Fruit fly (Drosophila melanogaster): Measurements from ENCODE around the gene CG14717.

CG14717 gene

dm6 chr3R:11655873-11656374 lies 40.4 kb upstream of the CG14717 start, which contains the start of gene CG42327 (continued):
- TF ChIP-seq CG11247 (GFP tag; IDR thresholded peaks at IDR 0.05) (peak; percentile 91), Meics (GFP tag; optimal IDR thresholded peaks at IDR 0.05) (peak; percentile 90), CG13424 (tag; optimal IDR thresholded peaks at IDR 0.05) (peak; percentile 94), CG6689 (GFP tag; IDR thresholded peaks at IDR 0.05) (peak; percentile 96), CG12155 (GFP tag; optimal IDR thresholded peaks at IDR 0.05) (peak; percentile 85), pfk (GFP tag; optimal IDR thresholded peaks at IDR 0.05) (no peak), Jarid2 (GFP tag; optimal IDR thresholded peaks at IDR 0.05) (peak; percentile 89), Spps (tag; optimal IDR thresholded peaks at IDR 0.05) (peak; percentile 94), schlank (tag; optimal IDR thresholded peaks at IDR 0.05) (peak; percentile 8), CG2712 (tag; optimal IDR thresholded peaks at IDR 0.05) (peak; percentile 98), bowl (GFP tag; IDR thresholded peaks at IDR 0.05) (peak; percentile 83), odd (GFP tag; optimal IDR thresholded peaks at IDR 0.05) (peak; percentile 90), CTCF (GFP tag; optimal IDR thresholded peaks at IDR 0.05) (peak; percentile 57), Dfd (GFP tag; optimal IDR thresholded peaks at IDR 0.05) (no peak), CG11723 (GFP tag; optimal IDR thresholded peaks at IDR 0.05) (peak; percentile 86), pros (GFP tag; optimal IDR thresholded peaks at IDR 0.05) (no peak), nerfin-2 (GFP tag; IDR thresholded peaks at IDR 0.05; ENCODE audit: partially characterized antibody) (peak; percentile 66), Side (GFP tag; optimal IDR thresholded peaks at IDR 0.05) (peak; percentile 79), scrt (GFP tag; optimal IDR thresholded peaks at IDR 0.05) (peak; percentile 86), CG8359 (GFP tag; optimal IDR thresholded peaks at IDR 0.05; ENCODE audit: borderline replicate concordance) (peak; percentile 85), abd-A (tag; optimal IDR thresholded peaks at IDR 0.05) (peak; percentile 58), chif (GFP tag; optimal IDR thresholded peaks at IDR 0.05) (peak; percentile 73 to 89), gcm2 (GFP tag; optimal IDR thresholded peaks at IDR 0.05) (peak; percentile 85), tna (GFP tag; IDR thresholded peaks at IDR 0.05; ENCODE audit: partially characterized antibody) (peak; percentile 54; the same call in 1 of the 2 replicates), Fer1 (GFP tag; optimal IDR thresholded peaks at IDR 0.05) (peak; percentile 94), ash1 (GFP tag; optimal IDR thresholded peaks at IDR 0.05) (peak; percentile 21), zen (tag; optimal IDR thresholded peaks at IDR 0.05) (peak; percentile 87), Eip74EF (GFP tag; optimal IDR thresholded peaks at IDR 0.05) (peak in 1 of 2 experiments; percentile 88), PHDP (tag; optimal IDR thresholded peaks at IDR 0.05) (peak; percentile 96), CG31365 (tag; optimal IDR thresholded peaks at IDR 0.05) (peak; percentile 54), dmrt99B (tag; optimal IDR thresholded peaks at IDR 0.05) (peak; percentile 96), CG32767 (GFP tag; IDR thresholded peaks at IDR 0.05) (peak; percentile 94), sens (GFP tag) (peak; percentile 99), Aef1 (GFP tag; IDR thresholded peaks at IDR 0.05) (peak; percentile 84), CG7786 (GFP tag; optimal IDR thresholded peaks at IDR 0.05) (peak; percentile 63), D (optimal IDR thresholded peaks at IDR 0.05) (no peak), D (GFP tag; optimal IDR thresholded peaks at IDR 0.05) (peak; percentile 91), Dref (GFP tag; IDR thresholded peaks at IDR 0.05) (no peak), CG10654 (GFP tag; optimal IDR thresholded peaks at IDR 0.05) (peak; percentile 90), CG17568 (GFP tag; optimal IDR thresholded peaks at IDR 0.05) (peak; percentile 92), ab (GFP tag; optimal IDR thresholded peaks at IDR 0.05) (no peak), emc (GFP tag; optimal IDR thresholded peaks at IDR 0.05) (no peak), CG13894 (tag; optimal IDR thresholded peaks at IDR 0.05) (peak; percentile 65), CG8924 (tag; optimal IDR thresholded peaks at IDR 0.05) (peak; percentile 95), Abd-B (GFP tag; optimal IDR thresholded peaks at IDR 0.05) (peak; percentile 86), YL-1 (GFP tag; optimal IDR thresholded peaks at IDR 0.05) (peak; percentile 68), knrl (GFP tag; IDR thresholded peaks at IDR 0.05; ENCODE audit: partially characterized antibody) (no peak; the same call in 2 of the 3 replicates), CG10274 (GFP tag; optimal IDR thresholded peaks at IDR 0.05) (peak; percentile 70), gsb (GFP tag; IDR thresholded peaks at IDR 0.05) (peak; percentile 79), CG3995 (GFP tag; optimal IDR thresholded peaks at IDR 0.05) (no peak)
